Fruit fly (Drosophila melanogaster) whole organism: Measurements from ENCODE around the gene glob2.

Experiments used
- CG8478 ChIP-seq: fragments of >200 bp; optimal IDR thresholded peaks from 2 replicates; lab custom pipeline; 2018; ENCODE audit warnings: inconsistent platforms
- EcR ChIP-seq, 2 experiments: fragments of >200 bp; optimal IDR thresholded peaks; 2 replicates each; lab custom pipeline; 2017; ENCODE audit warnings: missing biosample characterization in 2 of 2, missing genetic modification characterization in 2 of 2, missing genetic modification reagents in 2 of 2
- pan ChIP-seq: fragments of >200 bp; optimal IDR thresholded peaks from 2 replicates; lab custom pipeline; 2017
- psq ChIP-seq: fragments of >200 bp; optimal IDR thresholded peaks from 2 replicates; lab custom pipeline; 2017

dm6 chr3R:6608814-6609213 lies at the start of gene glob2:
- TF ChIP-seq pan (no peak), psq (lab: Kevin White, UChicago) (no peak), EcR (GFP tag; optimal IDR thresholded peaks at IDR 0.05; lab: Kevin White, UChicago) (no peak), CG8478 (lab: Kevin White, UChicago) (no peak)
